Fruit fly (Drosophila melanogaster) whole organism, embryonic: ENCODE measurements around the gene haf.

Experiments used
- ATbp ChIP-seq: fragments of 200-800 bp; sonication (Bioruptor generic); optimal IDR thresholded peaks from 2 replicates; lab custom pipeline; 2017; ENCODE audit warnings: missing biosample characterization, mild to moderate bottlenecking, missing genetic modification characterization, missing genetic modification reagents
- Ada2b ChIP-seq: fragments of 200-800 bp; sonication (Bioruptor generic); IDR thresholded peaks from 2 replicates; pipeline ENCODE4 v1.3.6; 2022; ENCODE audit warnings: missing biosample characterization, missing genetic modification characterization
- Atf6 ChIP-seq: fragments of 200-800 bp; sonication (Bioruptor generic); IDR thresholded peaks from 2 replicates; pipeline ENCODE4 v1.3.6; 2022; ENCODE audit warnings: missing biosample characterization, missing genetic modification characterization
- BtbVII ChIP-seq: fragments of 200-800 bp; sonication (Bioruptor generic); optimal IDR thresholded peaks from 3 replicates; lab custom pipeline; 2017; ENCODE audit warnings: missing biosample characterization, mild to moderate bottlenecking, missing genetic modification characterization
- CG10209 ChIP-seq: fragments of 200-800 bp; sonication (Bioruptor generic); optimal IDR thresholded peaks from 3 replicates; lab custom pipeline; 2017; ENCODE audit warnings: missing biosample characterization, mild to moderate bottlenecking, missing genetic modification characterization, missing genetic modification reagents
- CG10431 ChIP-seq: fragments of 200-800 bp; sonication (Bioruptor generic); optimal IDR thresholded peaks from 3 replicates; lab custom pipeline; 2018; ENCODE audit warnings: missing biosample characterization, mild to moderate bottlenecking, missing genetic modification characterization
- CG11398 ChIP-seq: fragments of 200-800 bp; sonication (Bioruptor generic); optimal IDR thresholded peaks from 2 replicates; lab custom pipeline; 2016; ENCODE audit warnings: missing biosample characterization, missing genetic modification characterization
- CG11560 ChIP-seq: fragments of 200-800 bp; sonication (Bioruptor generic); IDR thresholded peaks from 3 replicates; pipeline ENCODE4 v1.3.6; 2022; ENCODE audit warnings: missing biosample characterization, missing genetic modification characterization
- CG12769 ChIP-seq: fragments of 200-800 bp; sonication (Bioruptor generic); optimal IDR thresholded peaks from 2 replicates; lab custom pipeline; 2019; ENCODE audit warnings: missing biosample characterization, mild to moderate bottlenecking, missing genetic modification characterization, moderate library complexity
- CG13296 ChIP-seq: fragments of 200-800 bp; sonication (Bioruptor generic); optimal IDR thresholded peaks from 3 replicates; lab custom pipeline; 2018; ENCODE audit warnings: missing biosample characterization, mild to moderate bottlenecking, missing genetic modification characterization
- CG15011 ChIP-seq: fragments of 200-800 bp; sonication (Bioruptor generic); optimal IDR thresholded peaks from 3 replicates; lab custom pipeline; 2018; ENCODE audit warnings: missing biosample characterization, mild to moderate bottlenecking, missing genetic modification characterization
- CG1603 ChIP-seq: fragments of 200-800 bp; sonication (Bioruptor generic); optimal IDR thresholded peaks from 2 replicates; lab custom pipeline; 2019; ENCODE audit warnings: missing biosample characterization, mild to moderate bottlenecking, missing genetic modification characterization, moderate library complexity
- CG17328 ChIP-seq: fragments of 200-800 bp; sonication (Bioruptor generic); IDR thresholded peaks from 2 replicates; pipeline ENCODE4 v1.3.6; 2022; ENCODE audit warnings: missing biosample characterization, missing genetic modification characterization
- CG18476 ChIP-seq: fragments of 200-800 bp; sonication (Bioruptor generic); optimal IDR thresholded peaks from 2 replicates; lab custom pipeline; 2016; ENCODE audit warnings: missing biosample characterization, mild to moderate bottlenecking, missing genetic modification characterization
- CG2678 ChIP-seq: fragments of 200-800 bp; sonication (Bioruptor generic); optimal IDR thresholded peaks from 3 replicates; lab custom pipeline; 2019; ENCODE audit warnings: missing biosample characterization, mild to moderate bottlenecking, missing genetic modification characterization, moderate library complexity
- CG32532 ChIP-seq: fragments of 200-800 bp; sonication (Bioruptor generic); IDR thresholded peaks from 2 replicates; pipeline ENCODE4 v1.3.6; 2022; ENCODE audit warnings: missing biosample characterization, missing genetic modification characterization
- CG32772 ChIP-seq: fragments of 200-800 bp; sonication (Bioruptor generic); IDR thresholded peaks from 2 replicates; pipeline ENCODE4 v1.3.6; 2022; ENCODE audit warnings: missing biosample characterization, missing genetic modification characterization
- CG34224 ChIP-seq: fragments of 200-800 bp; sonication (Bioruptor generic); IDR thresholded peaks from 3 replicates; pipeline ENCODE4 v1.3.6; 2022; ENCODE audit warnings: missing biosample characterization, missing genetic modification characterization; ENCODE audit not compliant: partially characterized antibody
- CG4820 ChIP-seq: fragments of 200-800 bp; sonication (Bioruptor generic); optimal IDR thresholded peaks from 3 replicates; lab custom pipeline; 2016; ENCODE audit warnings: missing biosample characterization, missing genetic modification characterization
- CG9727 ChIP-seq: fragments of 200-800 bp; sonication (Bioruptor generic); optimal IDR thresholded peaks from 3 replicates; lab custom pipeline; 2017; ENCODE audit warnings: missing biosample characterization, mild to moderate bottlenecking, missing genetic modification characterization
- CG9817 ChIP-seq: fragments of 200-800 bp; sonication (Bioruptor generic); optimal IDR thresholded peaks from 2 replicates; lab custom pipeline; 2018; ENCODE audit warnings: missing biosample characterization, mild to moderate bottlenecking, missing genetic modification characterization, moderate library complexity
- Dfd ChIP-seq, 2 experiments: fragments of >200 bp; optimal IDR thresholded peaks; 2 replicates each; lab custom pipeline; 2017; ENCODE audit warnings: missing biosample characterization in 2 of 2, missing genetic modification characterization in 2 of 2
- Hmr ChIP-seq: fragments of 200-800 bp; sonication (Bioruptor generic); optimal IDR thresholded peaks from 3 replicates; lab custom pipeline; 2017; ENCODE audit warnings: mild to moderate bottlenecking, missing biosample characterization, missing genetic modification reagents, missing genetic modification characterization
- MBD-R2 ChIP-seq: fragments of 200-800 bp; sonication (Bioruptor generic); IDR thresholded peaks from 2 replicates; pipeline ENCODE4 v1.3.6; 2022; ENCODE audit warnings: missing biosample characterization, missing genetic modification characterization
- Max ChIP-seq: fragments of 200-800 bp; sonication (Bioruptor generic); optimal IDR thresholded peaks from 2 replicates; lab custom pipeline; 2016; ENCODE audit warnings: missing biosample characterization, mild to moderate bottlenecking, missing genetic modification characterization
- NC2β ChIP-seq: fragments of 200-800 bp; sonication (Bioruptor generic); optimal IDR thresholded peaks from 2 replicates; lab custom pipeline; 2016; ENCODE audit warnings: missing biosample characterization, missing genetic modification characterization
- Usf ChIP-seq: fragments of 200-800 bp; sonication (Bioruptor generic); optimal IDR thresholded peaks from 2 replicates; lab custom pipeline; 2017; ENCODE audit warnings: missing genotype, missing biosample characterization, missing genetic modification characterization
- Xbp1 ChIP-seq: fragments of 200-800 bp; sonication (Bioruptor generic); optimal IDR thresholded peaks from 3 replicates; lab custom pipeline; 2016; ENCODE audit warnings: missing biosample characterization, mild to moderate bottlenecking, missing genetic modification characterization
- danr ChIP-seq: fragments of 200-800 bp; sonication (Bioruptor generic); IDR thresholded peaks from 2 replicates; pipeline ENCODE4 v1.3.6; 2022; ENCODE audit warnings: missing biosample characterization, missing genetic modification characterization
- dimm ChIP-seq: fragments of 200-800 bp; sonication (Bioruptor generic); IDR thresholded peaks from 2 replicates; pipeline ENCODE4 v1.3.6; 2022; ENCODE audit warnings: missing biosample characterization, missing genetic modification characterization
- gfzf ChIP-seq: fragments of 200-800 bp; sonication (Bioruptor generic); optimal IDR thresholded peaks from 2 replicates; lab custom pipeline; 2016; ENCODE audit warnings: missing biosample characterization, mild to moderate bottlenecking, missing genetic modification characterization, moderate library complexity
- gsb-n ChIP-seq: fragments of 200-800 bp; sonication (Bioruptor generic); optimal IDR thresholded peaks from 3 replicates; lab custom pipeline; 2018; ENCODE audit warnings: missing biosample characterization, mild to moderate bottlenecking, missing genetic modification characterization
- h ChIP-seq: fragments of >200 bp; optimal IDR thresholded peaks from 2 replicates; lab custom pipeline; 2017
- jing ChIP-seq: fragments of 200-800 bp; sonication (Bioruptor generic); optimal IDR thresholded peaks from 2 replicates; lab custom pipeline; 2018; ENCODE audit warnings: missing biosample characterization, mild to moderate bottlenecking, missing genetic modification characterization
- lilli ChIP-seq: fragments of 200-800 bp; sonication (Bioruptor generic); optimal IDR thresholded peaks from 3 replicates; lab custom pipeline; 2016; ENCODE audit warnings: missing biosample characterization, missing genetic modification characterization
- lmd ChIP-seq: fragments of 200-800 bp; sonication (Bioruptor generic); IDR thresholded peaks from 2 replicates; pipeline ENCODE4 v1.3.6; 2022; ENCODE audit warnings: missing biosample characterization, missing genetic modification characterization
- nerfin-1 ChIP-seq: fragments of 200-800 bp; sonication (Bioruptor generic); optimal IDR thresholded peaks from 3 replicates; lab custom pipeline; 2019; ENCODE audit warnings: missing biosample characterization, mild to moderate bottlenecking, missing genetic modification characterization, moderate library complexity
- nmo ChIP-seq: fragments of 200-800 bp; sonication (Bioruptor generic); optimal IDR thresholded peaks from 2 replicates; lab custom pipeline; 2018; ENCODE audit warnings: missing biosample characterization, mild to moderate bottlenecking, missing genetic modification characterization, moderate library complexity
- onecut ChIP-seq: fragments of 200-800 bp; sonication (Bioruptor generic); IDR thresholded peaks from 2 replicates; pipeline ENCODE4 v1.3.6; 2022; ENCODE audit warnings: missing biosample characterization, missing genetic modification characterization
- pros ChIP-seq: fragments of 200-800 bp; sonication (Bioruptor generic); optimal IDR thresholded peaks from 3 replicates; lab custom pipeline; 2019; ENCODE audit warnings: missing biosample characterization, mild to moderate bottlenecking, missing genetic modification characterization, moderate library complexity
- seq ChIP-seq: fragments of 200-800 bp; sonication (Bioruptor generic); IDR thresholded peaks from 2 replicates; pipeline ENCODE4 v1.3.6; 2022; ENCODE audit warnings: missing biosample characterization, missing genetic modification characterization
- shn ChIP-seq: fragments of 200-800 bp; sonication (Bioruptor generic); optimal IDR thresholded peaks from 3 replicates; lab custom pipeline; 2016; ENCODE audit warnings: missing biosample characterization, missing genetic modification characterization
- unpg ChIP-seq: fragments of 200-800 bp; sonication (Bioruptor generic); optimal IDR thresholded peaks from 3 replicates; lab custom pipeline; 2018; ENCODE audit warnings: missing biosample characterization, mild to moderate bottlenecking, missing genetic modification characterization, moderate library complexity
- vfl ChIP-seq: fragments of 200-800 bp; sonication (Bioruptor generic); optimal IDR thresholded peaks from 2 replicates; lab custom pipeline; 2016; ENCODE audit warnings: missing biosample characterization, missing genetic modification characterization

haf gene

DNA sequence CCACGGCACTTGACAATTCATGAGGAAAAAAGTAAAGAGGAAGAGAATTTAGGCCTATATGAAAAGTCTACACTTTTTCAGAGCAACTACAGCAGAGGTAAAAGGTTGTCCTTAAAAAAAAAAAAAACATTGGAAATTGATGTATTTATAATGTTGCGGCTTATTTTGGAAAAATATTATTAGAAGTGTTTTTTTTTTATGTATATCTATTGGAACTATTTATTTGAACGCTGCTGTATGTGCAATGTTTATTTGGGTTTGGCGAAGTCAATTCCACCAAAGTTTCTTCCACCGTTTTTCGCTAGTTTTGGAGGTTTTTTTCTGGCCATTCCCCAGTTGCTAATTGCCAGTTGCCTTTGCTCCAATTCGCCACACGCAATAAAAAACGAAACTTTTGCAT, 100.9 kb downstream of the haf start (continued):
- no peak for TF ChIP-seq Dfd (GFP tag; optimal IDR thresholded peaks at IDR 0.05; lab: Kevin White, UChicago)
- TF ChIP-seq gfzf (GFP tag; lab: Kevin White, UChicago): no peak
- TF ChIP-seq CG9727: peak; percentile 34
- TF ChIP-seq h (lab: Kevin White, UChicago): no peak
- TF ChIP-seq CG13296: no peak
- peak; percentile 29; the same call in 1 of the 2 replicates for TF ChIP-seq MBD-R2
- TF ChIP-seq CG32532 (GFP tag; lab: Robert Waterston, UW): peak; percentile 68
- peak; percentile 39 for TF ChIP-seq nmo (GFP tag; lab: Kevin White, UChicago)
- TF ChIP-seq jing (GFP tag; lab: Kevin White, UChicago): no peak
- TF ChIP-seq vfl (GFP tag; lab: Kevin White, UChicago): no peak
- TF ChIP-seq Ada2b (GFP tag; lab: Robert Waterston, UW): peak; percentile 68
- peak; percentile 53 for TF ChIP-seq lmd (GFP tag; lab: Robert Waterston, UW)
- no peak for TF ChIP-seq gsb-n
- TF ChIP-seq CG32772: peak; percentile 50; the same call in 1 of the 2 replicates
- TF ChIP-seq seq: 0 out of 2 replicates have a peak, but pooled peaks have one; percentile 21
- 0 out of 2 replicates have a peak, but pooled peaks have one; percentile 24 for TF ChIP-seq onecut
- no peak for TF ChIP-seq nerfin-1
- TF ChIP-seq CG1603 (tag; lab: Kevin White, UChicago): no peak
- peak; percentile 22 for TF ChIP-seq Xbp1 (GFP tag; lab: Kevin White, UChicago)
- no peak for TF ChIP-seq Hmr (GFP tag; lab: Kevin White, UChicago)
- no peak for TF ChIP-seq CG11560 (tag; lab: Robert Waterston, UW)
- no peak for TF ChIP-seq NC2β
- no peak for TF ChIP-seq CG15011 (GFP tag; lab: Kevin White, UChicago)
- TF ChIP-seq CG4820 (GFP tag; lab: Kevin White, UChicago): peak; percentile 6
- TF ChIP-seq CG17328 (GFP tag; lab: Robert Waterston, UW): peak; percentile 50; the same call in 1 of the 2 replicates
- TF ChIP-seq Max (GFP tag; lab: Kevin White, UChicago): no peak
- no peak for TF ChIP-seq shn (GFP tag; lab: Kevin White, UChicago)
- no peak for TF ChIP-seq BtbVII
- no peak for TF ChIP-seq CG11398 (GFP tag; lab: Kevin White, UChicago)
- TF ChIP-seq CG12769 (tag; lab: Kevin White, UChicago): no peak
- no peak for TF ChIP-seq CG10431 (GFP tag; lab: Kevin White, UChicago)
- TF ChIP-seq ATbp (GFP tag; lab: Kevin White, UChicago): no peak
- no peak for TF ChIP-seq CG10209 (GFP tag; lab: Kevin White, UChicago)
- peak; percentile 66; the same call in 1 of the 2 replicates for TF ChIP-seq Atf6 (GFP tag; lab: Robert Waterston, UW)
- TF ChIP-seq lilli (GFP tag; lab: Kevin White, UChicago): peak; percentile 46
- no peak for TF ChIP-seq Usf (GFP tag; lab: Kevin White, UChicago)
- TF ChIP-seq danr: 0 out of 2 replicates have a peak, but pooled peaks have one; percentile 9
- peak; percentile 19 for TF ChIP-seq CG18476
- TF ChIP-seq CG9817 (tag; lab: Kevin White, UChicago): peak; percentile 19
- TF ChIP-seq CG34224: no peak
- TF ChIP-seq unpg (GFP tag; lab: Kevin White, UChicago): peak; percentile 63
- TF ChIP-seq dimm: no peak
- TF ChIP-seq CG2678: peak; percentile 10
- no peak for TF ChIP-seq pros (GFP tag; lab: Kevin White, UChicago)
